Worm (Caenorhabditis elegans): ENCODE data around the gene tmed-1.

The tmed-1 gene

ce11 chrIV:12078112-12078812 is at the start of gene tmed-1:
tmed-1 (minus strand) TSS chrIV:12078162.
- TF ChIP-seq scrt-1 (GFP tag; IDR thresholded peaks at IDR 0.05) (no peak), F13C5.2 (tag; optimal IDR thresholded peaks at IDR 0.05) (no peak), ceh-13 (GFP tag; optimal IDR thresholded peaks at IDR 0.05) (no peak), flt-1 (GFP tag; IDR thresholded peaks at IDR 0.05) (no peak), tra-4 (tag; optimal IDR thresholded peaks at IDR 0.05) (no peak), tbx-37 (GFP tag; conservative IDR thresholded peaks at IDR 0.05) (no peak), hmg-4 (GFP tag; optimal IDR thresholded peaks at IDR 0.05) (no peak)

- TF ChIP-seq hmbx-1 (tag; optimal IDR thresholded peaks at IDR 0.05), result no peak
- TF ChIP-seq pes-1 (GFP tag; IDR thresholded peaks at IDR 0.05), result no peak
- no peak for TF ChIP-seq tbx-37 (GFP tag; conservative IDR thresholded peaks at IDR 0.05)
- TF ChIP-seq F13C5.2 (tag; optimal IDR thresholded peaks at IDR 0.05), result no peak
- TF ChIP-seq B0310.2 (tag; optimal IDR thresholded peaks at IDR 0.05), result no peak
- TF ChIP-seq aly-1 (tag; optimal IDR thresholded peaks at IDR 0.05), result no peak
- TF ChIP-seq tbx-11 (GFP tag; IDR thresholded peaks at IDR 0.05), result no peak
- no peak for TF ChIP-seq hmg-4 (GFP tag; optimal IDR thresholded peaks at IDR 0.05)
- no peak for TF ChIP-seq tra-4 (tag; optimal IDR thresholded peaks at IDR 0.05)
- no peak for TF ChIP-seq flt-1 (GFP tag; IDR thresholded peaks at IDR 0.05)
- TF ChIP-seq scrt-1 (GFP tag; IDR thresholded peaks at IDR 0.05), result no peak
- TF ChIP-seq ceh-13 (GFP tag; optimal IDR thresholded peaks at IDR 0.05), result no peak
- TF ChIP-seq hnd-1 (tag; optimal IDR thresholded peaks at IDR 0.05), result no peak
- no peak for TF ChIP-seq sea-1 (GFP tag; conservative IDR thresholded peaks at IDR 0.05)
- no peak for TF ChIP-seq ama-1 (optimal IDR thresholded peaks at IDR 0.05)
- TF ChIP-seq ets-7 (tag; optimal IDR thresholded peaks at IDR 0.05), result no peak
- TF ChIP-seq ceh-36 (tag; optimal IDR thresholded peaks at IDR 0.05), result no peak
These were observed 48.9 kb upstream of the tmed-1 start for ce11 chrIV:12126740-12127472.

DNA sequence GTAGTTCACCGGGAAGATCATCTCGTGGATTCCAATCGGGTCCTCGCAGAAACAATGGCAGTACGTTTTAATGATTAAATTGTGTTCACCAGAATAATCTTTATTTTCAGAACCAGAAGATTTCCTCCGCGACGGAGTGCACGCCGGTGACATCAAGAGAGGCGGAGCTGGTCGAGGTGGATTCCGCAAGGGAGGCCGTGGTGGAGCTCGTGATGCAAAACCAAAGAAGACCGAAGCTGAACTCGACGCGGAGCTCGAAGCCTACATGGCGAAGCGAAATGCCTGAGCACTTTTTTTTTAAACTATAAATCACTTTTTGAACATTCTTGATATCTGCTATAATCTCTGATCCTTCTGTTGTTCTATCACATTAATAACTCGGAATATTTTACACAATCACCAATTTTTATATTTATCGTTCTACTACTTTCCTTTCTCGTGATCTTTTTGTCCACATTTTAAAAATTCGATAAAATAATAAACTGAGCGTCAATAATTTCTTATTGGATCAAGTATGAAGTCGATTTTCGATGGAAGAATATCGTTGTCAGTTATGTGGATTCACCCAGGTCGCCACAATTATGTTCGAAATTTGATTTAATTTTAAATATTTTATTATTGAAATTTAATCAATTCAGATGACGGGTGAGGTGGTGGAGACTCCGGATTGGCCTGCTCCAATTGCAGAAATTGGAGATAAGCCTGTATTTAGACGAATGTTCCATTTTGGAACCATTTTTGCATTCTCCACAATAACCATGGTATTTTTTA is 46.5 kb upstream of the tmed-1 start, which contains the start of gene dhhc-6:
Gene dhhc-6 (plus strand): TSS at position 639 of the 771 bp plus-strand sequence.
- no peak for TF ChIP-seq hmbx-1 (tag; optimal IDR thresholded peaks at IDR 0.05)
- TF ChIP-seq tbx-37 (GFP tag; conservative IDR thresholded peaks at IDR 0.05), result no peak
- no peak for TF ChIP-seq ets-7 (tag; optimal IDR thresholded peaks at IDR 0.05)
- no peak for TF ChIP-seq B0310.2 (tag; optimal IDR thresholded peaks at IDR 0.05)
- TF ChIP-seq sea-1 (GFP tag; conservative IDR thresholded peaks at IDR 0.05), result no peak
- no peak for TF ChIP-seq scrt-1 (GFP tag; IDR thresholded peaks at IDR 0.05)
- TF ChIP-seq hmg-4 (GFP tag; optimal IDR thresholded peaks at IDR 0.05), result no peak
- TF ChIP-seq pes-1 (GFP tag; IDR thresholded peaks at IDR 0.05), result no peak
- no peak for TF ChIP-seq ceh-36 (tag; optimal IDR thresholded peaks at IDR 0.05)

- peak; percentile 19 for TF ChIP-seq F13C5.2 (tag; optimal IDR thresholded peaks at IDR 0.05)
- no peak for TF ChIP-seq sea-1 (GFP tag; conservative IDR thresholded peaks at IDR 0.05)
- TF ChIP-seq ama-1 (optimal IDR thresholded peaks at IDR 0.05), result no peak
- no peak for TF ChIP-seq tbx-37 (GFP tag; conservative IDR thresholded peaks at IDR 0.05)
These were observed 45.1 kb upstream of the tmed-1 start, which contains the start of gene aly-3 for ce11 chrIV:12122874-12123664. aly-3 (plus strand) TSS chrIV:12123282.

ce11 chrIV:12121076-12121475 is 43.1 kb upstream of the tmed-1 start, which contains the start of the genes ddb-1 and M18.6:
ddb-1 (minus strand) TSS chrIV:12121165.
M18.6 (plus strand) TSS chrIV:12121310.
- no peak for TF ChIP-seq scrt-1 (GFP tag; IDR thresholded peaks at IDR 0.05)
- no peak for TF ChIP-seq flt-1 (GFP tag; IDR thresholded peaks at IDR 0.05)
- TF ChIP-seq ceh-36 (tag; optimal IDR thresholded peaks at IDR 0.05), result no peak
- no peak for TF ChIP-seq sea-1 (GFP tag; conservative IDR thresholded peaks at IDR 0.05)
- no peak for TF ChIP-seq pes-1 (GFP tag; IDR thresholded peaks at IDR 0.05)
- no peak for TF ChIP-seq ets-7 (tag; optimal IDR thresholded peaks at IDR 0.05)
- no peak for TF ChIP-seq F13C5.2 (tag; optimal IDR thresholded peaks at IDR 0.05)
- TF ChIP-seq aly-1 (tag; optimal IDR thresholded peaks at IDR 0.05), result no peak
- TF ChIP-seq tbx-11 (GFP tag; IDR thresholded peaks at IDR 0.05), result no peak
- TF ChIP-seq hmbx-1 (tag; optimal IDR thresholded peaks at IDR 0.05), result no peak
- no peak for TF ChIP-seq tra-4 (tag; optimal IDR thresholded peaks at IDR 0.05)
- TF ChIP-seq hnd-1 (tag; optimal IDR thresholded peaks at IDR 0.05), result no peak
- TF ChIP-seq hmg-4 (GFP tag; optimal IDR thresholded peaks at IDR 0.05), result no peak
- no peak for TF ChIP-seq ama-1 (optimal IDR thresholded peaks at IDR 0.05)
- TF ChIP-seq ceh-13 (GFP tag; optimal IDR thresholded peaks at IDR 0.05), result no peak

ce11 chrIV:12120536-12120935 is 42.6 kb upstream of the tmed-1 start:
- TF ChIP-seq B0310.2 (tag; optimal IDR thresholded peaks at IDR 0.05), result no peak
- TF ChIP-seq hnd-1 (tag; optimal IDR thresholded peaks at IDR 0.05), result no peak
- TF ChIP-seq sea-1 (GFP tag; conservative IDR thresholded peaks at IDR 0.05), result no peak
- no peak for TF ChIP-seq ceh-13 (GFP tag; optimal IDR thresholded peaks at IDR 0.05)
- TF ChIP-seq flt-1 (GFP tag; IDR thresholded peaks at IDR 0.05), result no peak
- TF ChIP-seq aly-1 (tag; optimal IDR thresholded peaks at IDR 0.05), result no peak
- TF ChIP-seq ets-7 (tag; optimal IDR thresholded peaks at IDR 0.05), result no peak
- no peak for TF ChIP-seq tbx-11 (GFP tag; IDR thresholded peaks at IDR 0.05)
- TF ChIP-seq ama-1 (optimal IDR thresholded peaks at IDR 0.05), result no peak
- no peak for TF ChIP-seq pes-1 (GFP tag; IDR thresholded peaks at IDR 0.05)
- TF ChIP-seq scrt-1 (GFP tag; IDR thresholded peaks at IDR 0.05), result no peak
- TF ChIP-seq hmg-4 (GFP tag; optimal IDR thresholded peaks at IDR 0.05), result no peak
- no peak for TF ChIP-seq ceh-36 (tag; optimal IDR thresholded peaks at IDR 0.05)
- no peak for TF ChIP-seq tra-4 (tag; optimal IDR thresholded peaks at IDR 0.05)
- no peak for TF ChIP-seq F13C5.2 (tag; optimal IDR thresholded peaks at IDR 0.05)
- TF ChIP-seq tbx-37 (GFP tag; conservative IDR thresholded peaks at IDR 0.05), result no peak
- TF ChIP-seq hmbx-1 (tag; optimal IDR thresholded peaks at IDR 0.05), result no peak
